Worm (Caenorhabditis elegans) whole organism, L4/young adult: Measurements from ENCODE around the gene C28F5.1.

Experiments
- W03F9.2 ChIP-seq: fragments of 150-350 bp; optimal IDR thresholded peaks from 2 replicates; lab custom pipeline; 2014; ENCODE audit warnings: missing biosample characterization, missing genetic modification characterization
- dao-5 ChIP-seq: sonication (generic microtip); optimal IDR thresholded peaks from 2 replicates; lab custom pipeline; 2016; ENCODE audit warnings: missing genotype, missing genetic modification characterization, moderate library complexity, missing compliant biosample characterization
- him-1 ChIP-seq: sonication (generic microtip); optimal IDR thresholded peaks from 2 replicates; lab custom pipeline; 2016; ENCODE audit warnings: missing genotype, missing genetic modification reagents, missing genetic modification characterization, missing compliant biosample characterization

The C28F5.1 gene

DNA sequence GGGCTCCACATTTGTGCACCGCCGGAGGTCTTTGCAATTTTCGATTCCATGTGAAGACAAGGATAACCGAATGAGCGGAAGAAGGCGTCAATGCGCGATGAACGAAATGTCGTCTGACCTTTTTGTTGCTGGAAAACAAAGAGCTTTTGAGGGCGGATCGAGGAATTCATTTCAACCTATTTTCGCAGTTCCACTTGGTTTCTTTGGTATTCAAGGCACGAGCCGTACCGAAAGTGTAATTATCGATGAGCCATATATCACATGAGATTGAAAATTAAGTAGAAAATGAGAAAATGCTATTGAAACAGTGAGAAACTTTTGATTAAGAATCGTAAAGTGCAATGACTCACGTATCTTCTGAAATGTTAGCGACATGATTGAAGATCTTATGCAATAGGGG is 14.1 kb downstream of the C28F5.1 start, which contains the start of gene glb-9:
Gene glb-9 (minus strand): TSS at position 101 of the 400 bp plus-strand sequence.
- no peak for TF ChIP-seq W03F9.2 (tag; lab: Kevin White, UChicago)
- no peak for TF ChIP-seq him-1
- TF ChIP-seq dao-5 (tag; lab: Kevin White, UChicago): no peak

DNA sequence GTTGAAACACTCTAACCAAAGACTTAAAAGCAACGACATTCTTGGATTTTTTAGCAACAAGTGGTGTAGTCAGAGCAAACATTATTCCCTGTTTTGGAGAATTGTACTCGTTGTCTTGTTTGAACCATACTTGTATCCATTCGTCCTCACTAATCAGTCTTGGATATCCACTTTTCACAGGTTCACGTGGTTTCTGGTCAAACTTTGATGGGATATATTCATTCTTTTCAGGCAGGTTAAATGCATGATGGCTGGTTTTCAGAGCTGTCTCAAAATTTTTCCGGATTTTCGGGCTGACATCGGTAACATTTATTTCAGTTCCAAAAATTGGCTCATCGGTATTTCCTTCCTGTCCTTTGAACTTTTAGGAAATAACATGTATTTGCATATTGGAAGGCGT is 16.3 kb downstream of the C28F5.1 start:
- TF ChIP-seq W03F9.2 (tag; lab: Kevin White, UChicago) (no peak), him-1 (no peak), dao-5 (tag; lab: Kevin White, UChicago) (no peak)

DNA sequence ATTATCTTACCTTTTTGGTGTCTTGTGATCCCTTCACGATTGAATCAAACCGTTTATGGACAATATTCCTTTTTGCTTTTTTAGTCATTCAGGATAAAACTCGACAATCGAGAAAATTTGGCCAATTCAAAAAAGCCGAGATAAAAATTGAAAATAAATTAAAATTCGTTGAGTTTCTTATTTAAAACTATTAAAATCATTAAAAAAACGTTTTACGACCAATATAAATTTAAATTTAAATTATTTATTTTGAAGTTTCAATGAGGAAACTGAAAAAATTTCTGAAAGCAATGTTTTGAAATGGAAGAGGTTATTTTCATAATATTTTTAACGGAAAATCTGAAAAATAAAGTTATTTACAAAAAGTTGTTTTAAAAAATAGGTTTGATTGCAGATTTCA is 18.2 kb downstream of the C28F5.1 start, which contains the start of gene ZK1290.15:
Gene ZK1290.15 (plus strand): TSS at position 301 of the 400 bp plus-strand sequence.
- TF ChIP-seq W03F9.2 (tag; lab: Kevin White, UChicago) (no peak), him-1 (no peak), dao-5 (tag; lab: Kevin White, UChicago) (no peak)

DNA sequence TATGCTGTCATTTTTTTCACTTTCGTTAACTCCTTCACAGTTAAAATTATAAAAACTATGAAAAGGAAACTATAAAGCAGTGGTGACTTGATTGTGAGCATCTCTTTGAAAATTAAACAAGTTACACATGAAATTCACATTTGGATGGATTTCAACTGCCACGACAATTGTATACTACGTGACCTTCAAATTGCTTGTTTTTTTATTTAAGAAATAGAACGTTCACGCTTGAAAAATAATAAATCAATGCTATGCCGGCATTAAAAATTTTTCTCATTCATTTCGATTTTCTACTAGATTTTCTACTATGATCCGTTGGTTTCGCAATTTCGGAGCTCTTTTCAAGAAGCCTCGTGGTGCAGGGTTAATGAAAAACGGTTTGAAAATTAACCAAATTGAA is 20.4 kb downstream of the C28F5.1 start, which contains the start of the genes ZK1290.7 and rnh-1.1:
Gene ZK1290.7 (minus strand): TSS at position 101 of the 400 bp plus-strand sequence.
Gene rnh-1.1 (plus strand): TSS at position 281 of the 400 bp plus-strand sequence.
- TF ChIP-seq dao-5 (tag; lab: Kevin White, UChicago): no peak
- no peak for TF ChIP-seq W03F9.2 (tag; lab: Kevin White, UChicago)
- TF ChIP-seq him-1: no peak

DNA sequence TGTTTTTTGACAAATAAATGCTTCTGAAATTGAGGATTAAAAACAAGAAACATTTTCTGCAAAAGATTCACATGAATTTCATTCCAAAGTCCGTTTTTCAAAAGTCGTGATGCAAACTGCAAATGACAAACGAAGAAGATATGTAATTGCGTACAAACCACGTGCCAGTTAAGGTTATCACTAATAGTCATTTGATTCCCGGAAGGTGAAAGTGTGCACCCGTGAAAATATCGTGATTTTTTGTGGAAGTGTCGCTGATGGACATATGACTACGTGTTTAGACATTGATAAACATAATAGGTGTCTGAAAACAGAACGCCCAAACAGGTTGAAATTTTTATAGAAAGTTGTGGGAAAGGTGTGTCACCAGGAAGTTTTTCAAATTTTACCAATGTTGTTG is 23.1 kb downstream of the C28F5.1 start:
- TF ChIP-seq him-1 (no peak), W03F9.2 (tag; lab: Kevin White, UChicago) (no peak), dao-5 (tag; lab: Kevin White, UChicago) (no peak)

DNA sequence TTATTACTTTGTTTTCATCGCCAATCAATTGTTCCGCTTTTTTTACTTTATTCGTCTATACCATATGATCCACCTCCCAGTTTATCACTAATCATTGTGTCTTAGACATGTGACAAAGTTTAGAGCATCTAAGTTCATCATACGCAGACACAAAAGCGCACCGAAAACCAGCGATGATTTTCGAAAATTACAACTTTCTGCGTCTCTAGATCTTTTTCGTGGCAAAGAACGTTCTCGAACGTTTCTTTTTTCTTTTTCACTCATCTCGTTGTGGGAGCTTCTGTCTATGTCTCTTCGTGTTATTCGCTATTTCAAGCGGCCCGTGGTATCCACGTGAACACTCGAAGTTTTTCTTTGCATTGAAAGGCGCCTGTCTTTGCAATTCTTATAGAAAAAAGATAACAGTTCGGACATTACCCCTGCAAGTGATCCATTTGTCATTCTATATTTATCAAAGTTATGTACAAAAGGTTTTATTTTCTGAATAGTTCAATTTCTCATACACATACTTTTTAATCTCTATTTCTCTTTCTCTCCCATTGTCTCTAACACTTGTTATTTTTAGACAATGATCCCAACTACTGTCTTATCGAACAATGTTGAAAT is 24.1 kb downstream of the C28F5.1 start, which contains the start of gene ZK1290.5:
Gene ZK1290.5 (plus strand): TSS at position 566 of the 606 bp plus-strand sequence.
- TF ChIP-seq dao-5 (tag; lab: Kevin White, UChicago): no peak
- no peak for TF ChIP-seq him-1
- TF ChIP-seq W03F9.2 (tag; lab: Kevin White, UChicago): peak; percentile 88

DNA sequence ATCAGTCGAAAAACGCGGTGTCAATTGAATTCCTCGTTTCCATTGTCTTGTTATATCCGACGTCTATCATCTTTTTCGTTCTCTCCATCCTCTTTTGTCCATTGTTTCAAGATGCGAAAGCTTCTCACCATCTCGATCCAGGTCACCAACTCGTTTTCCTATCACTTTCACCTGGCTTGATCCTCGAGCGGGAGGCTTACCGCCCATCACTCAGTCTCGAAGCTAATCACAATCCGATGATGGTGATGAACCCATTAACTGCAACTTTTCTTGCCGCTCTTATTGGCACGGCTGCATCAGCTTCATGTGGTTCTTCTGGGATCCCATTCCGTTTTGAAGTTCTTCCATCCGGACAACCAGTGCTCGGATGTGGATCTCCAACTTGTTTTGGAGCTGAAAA is 25.8 kb downstream of the C28F5.1 start, which contains the start of gene wrt-1:
Gene wrt-1 (plus strand): TSS at position 53 of the 400 bp plus-strand sequence.
- TF ChIP-seq dao-5 (tag; lab: Kevin White, UChicago): no peak
- no peak for TF ChIP-seq W03F9.2 (tag; lab: Kevin White, UChicago)
- TF ChIP-seq him-1: no peak

DNA sequence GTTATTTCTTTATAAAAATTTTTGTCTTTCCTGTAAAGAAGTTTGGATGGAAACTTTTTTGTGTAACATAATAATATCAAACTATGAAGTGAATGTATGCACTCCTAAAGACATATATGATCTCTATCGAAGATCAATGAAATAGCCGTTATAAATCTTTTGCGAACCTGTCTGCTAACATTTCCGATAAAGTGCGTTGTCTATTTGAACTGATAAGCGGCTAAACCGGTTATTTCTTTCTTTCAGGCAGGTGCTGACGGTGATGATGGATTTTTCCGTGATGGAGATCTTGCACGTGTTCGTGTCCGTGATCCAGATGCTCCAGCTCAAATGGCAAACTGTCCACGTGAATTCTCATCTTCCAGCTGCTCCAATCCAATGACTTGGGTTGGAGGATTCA is 26.4 kb downstream of the C28F5.1 start:
- no peak for TF ChIP-seq dao-5 (tag; lab: Kevin White, UChicago)
- no peak for TF ChIP-seq W03F9.2 (tag; lab: Kevin White, UChicago)
- no peak for TF ChIP-seq him-1

DNA sequence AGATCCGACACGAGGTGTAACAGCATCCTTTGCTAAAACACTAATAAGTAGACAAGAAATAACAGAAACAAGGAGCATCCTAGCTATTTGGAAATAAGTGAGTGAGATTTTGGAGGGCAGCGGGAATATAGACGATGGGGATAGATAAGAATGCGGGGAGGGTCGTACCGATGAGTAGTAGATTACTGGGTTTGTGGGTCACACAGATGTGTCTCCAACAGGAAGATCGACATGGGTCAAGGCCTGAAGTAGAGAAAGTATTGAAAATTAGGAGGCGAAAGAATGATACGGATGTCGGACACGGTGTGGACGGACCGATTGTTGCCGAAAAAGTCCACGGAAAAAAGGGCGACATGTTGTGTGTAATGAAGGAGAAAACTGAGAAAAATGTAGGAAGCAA is 29.3 kb downstream of the C28F5.1 start, which contains the start of gene wrt-10:
Gene wrt-10 (minus strand): TSS at position 195 of the 400 bp plus-strand sequence.
- no peak for TF ChIP-seq him-1
- no peak for TF ChIP-seq W03F9.2 (tag; lab: Kevin White, UChicago)
- no peak for TF ChIP-seq dao-5 (tag; lab: Kevin White, UChicago)

DNA sequence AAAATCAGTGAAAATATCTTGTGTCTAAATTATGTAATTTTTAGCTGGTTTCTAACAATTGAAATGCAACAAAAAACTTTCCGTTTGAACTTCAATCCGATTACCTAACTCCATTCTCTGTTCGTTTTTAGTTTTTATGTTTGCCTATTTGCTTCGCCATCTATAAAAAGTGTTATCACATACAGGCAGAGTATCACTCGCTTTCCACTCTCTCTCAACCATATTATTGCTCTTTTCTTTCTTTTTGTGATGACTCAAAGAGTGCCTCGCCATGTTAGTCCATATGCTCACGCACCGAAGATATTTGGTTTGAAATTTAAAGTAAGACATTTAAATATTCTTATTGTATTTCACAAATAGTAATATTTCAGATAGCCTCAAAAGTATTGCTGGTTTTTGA is 29.8 kb downstream of the C28F5.1 start, which contains the start of gene ZK1290.13:
Gene ZK1290.13 (plus strand): TSS at position 73 of the 400 bp plus-strand sequence.
- TF ChIP-seq W03F9.2 (tag; lab: Kevin White, UChicago): no peak
- TF ChIP-seq dao-5 (tag; lab: Kevin White, UChicago): no peak
- TF ChIP-seq him-1: no peak

DNA sequence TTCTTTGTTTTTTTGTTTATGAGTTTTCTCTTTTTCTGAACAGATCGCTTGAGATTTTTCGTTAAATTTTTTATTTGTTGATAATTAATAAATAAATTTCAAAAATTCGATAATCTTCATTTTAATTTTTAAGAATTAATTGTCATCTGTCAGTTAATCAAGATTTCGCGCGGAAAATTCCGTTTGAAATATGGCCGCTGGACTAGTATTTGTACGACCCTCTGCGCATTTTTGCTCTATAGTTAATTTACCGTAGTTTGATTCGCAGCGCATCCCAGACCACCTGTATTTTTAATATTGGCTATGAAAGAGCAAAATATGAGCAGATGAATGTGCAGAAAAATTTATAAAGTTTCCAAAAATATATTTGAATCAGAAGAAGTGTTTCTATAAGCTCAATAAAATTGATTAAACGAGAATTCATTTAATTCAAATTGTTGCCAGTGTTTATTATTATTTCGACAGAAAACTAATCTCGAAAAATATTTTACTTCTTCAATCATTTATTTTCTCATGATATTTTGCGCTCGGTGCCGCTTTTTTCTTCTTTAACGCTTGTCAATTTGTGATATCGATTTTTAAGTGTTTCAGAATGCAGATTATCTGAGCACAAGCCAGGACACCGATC is 32.6 kb downstream of the C28F5.1 start, which contains the start of gene nfi-1:
Gene nfi-1 (plus strand): TSS at position 578 of the 628 bp plus-strand sequence.
- no peak for TF ChIP-seq W03F9.2 (tag; lab: Kevin White, UChicago)
- no peak for TF ChIP-seq dao-5 (tag; lab: Kevin White, UChicago)
- no peak for TF ChIP-seq him-1

DNA sequence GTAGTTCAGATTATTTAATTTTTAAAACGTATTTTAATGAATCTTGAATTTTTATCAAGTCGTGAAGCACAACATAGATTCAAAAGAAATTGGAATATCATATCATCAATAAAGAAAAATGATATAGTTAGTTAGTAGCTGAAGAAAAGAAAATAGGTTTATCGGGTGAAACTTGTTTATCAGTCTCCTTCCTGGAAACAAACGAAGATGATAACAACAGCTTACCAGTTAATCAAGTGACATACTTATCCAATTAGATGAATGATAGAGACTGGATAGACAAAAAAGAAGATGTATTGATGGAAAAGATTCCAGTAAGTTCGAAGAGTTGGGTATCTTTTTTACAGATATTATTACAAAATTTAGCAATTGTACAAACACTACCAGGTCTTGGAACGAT is 37.8 kb downstream of the C28F5.1 start:
- TF ChIP-seq him-1: no peak
- no peak for TF ChIP-seq W03F9.2 (tag; lab: Kevin White, UChicago)
- no peak for TF ChIP-seq dao-5 (tag; lab: Kevin White, UChicago)

DNA sequence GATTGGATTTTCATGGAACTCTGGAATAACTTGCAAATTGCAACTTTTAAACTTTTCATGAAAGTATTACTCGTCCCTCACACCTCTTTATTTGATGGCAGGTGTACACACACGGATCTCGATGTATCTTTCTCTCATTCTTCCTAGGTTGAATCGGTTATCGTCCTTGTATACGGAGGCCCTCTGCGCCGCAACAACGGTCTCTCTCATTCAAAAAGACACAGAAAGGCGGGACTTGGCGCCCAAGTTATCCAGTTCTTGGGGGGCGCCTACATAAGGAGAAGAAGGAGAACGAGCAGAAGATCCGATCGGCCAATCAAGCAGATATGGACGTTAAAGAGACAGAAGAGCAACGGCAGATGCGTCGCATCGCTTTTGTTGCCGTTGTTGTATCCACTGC is 38.7 kb downstream of the C28F5.1 start, which contains the start of gene rol-8:
Gene rol-8 (plus strand): TSS at position 301 of the 400 bp plus-strand sequence.
- TF ChIP-seq dao-5 (tag; lab: Kevin White, UChicago) (no peak), him-1 (no peak), W03F9.2 (tag; lab: Kevin White, UChicago) (no peak)

DNA sequence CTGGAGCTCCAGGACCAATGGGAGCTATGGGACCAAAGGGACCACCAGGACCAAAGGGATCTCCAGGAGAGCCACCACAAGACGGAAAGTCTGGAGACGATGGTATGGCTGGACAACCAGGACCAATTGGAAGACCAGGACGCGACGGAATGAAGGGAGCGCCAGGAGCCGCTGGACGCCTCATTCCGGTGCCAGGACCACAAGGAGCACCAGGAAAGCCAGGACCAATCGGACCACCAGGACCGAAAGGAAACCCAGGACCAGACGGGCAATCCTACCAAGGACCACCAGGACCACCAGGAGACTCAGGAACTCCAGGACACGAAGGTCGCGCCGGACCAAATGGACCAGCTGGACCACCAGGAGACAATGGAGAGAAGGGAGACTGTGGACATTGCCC is 39.7 kb downstream of the C28F5.1 start:
- TF ChIP-seq W03F9.2 (tag; lab: Kevin White, UChicago) (no peak), dao-5 (tag; lab: Kevin White, UChicago) (no peak), him-1 (no peak)
